Worm (Caenorhabditis elegans) whole organism, L1 larva: Measurements from ENCODE around the gene W06H8.6.

ENCODE experiments used
- ceh-63 ChIP-seq: fragments of 200-800 bp; sonication (Bioruptor generic); optimal IDR thresholded peaks from 2 replicates; lab custom pipeline; 2018; ENCODE audit warnings: mild to moderate bottlenecking, missing genetic modification characterization, missing compliant biosample characterization
- elt-2 ChIP-seq: sonication (generic microtip); optimal IDR thresholded peaks from 2 replicates; lab custom pipeline; 2016; ENCODE audit warnings: missing genetic modification characterization, mild to moderate bottlenecking, inconsistent platforms, missing compliant biosample characterization, missing genetic modification reagents
- fkh-10 ChIP-seq: sonication (generic microtip); optimal IDR thresholded peaks from 2 replicates; lab custom pipeline; 2017; ENCODE audit warnings: missing biosample characterization, missing genetic modification reagents, missing genetic modification characterization
- lir-3 ChIP-seq: sonication (generic microtip); optimal IDR thresholded peaks from 2 replicates; lab custom pipeline; 2016; ENCODE audit warnings: mild to moderate bottlenecking, missing genetic modification characterization, moderate library complexity, missing compliant biosample characterization; ENCODE audit not compliant: poor library complexity
- mep-1 ChIP-seq: fragments of 150-350 bp; optimal IDR thresholded peaks from 2 replicates; lab custom pipeline; 2014; ENCODE audit warnings: missing biosample characterization, missing genetic modification characterization
- nhr-85 ChIP-seq: sonication (generic microtip); peaks from one replicate; lab custom pipeline; 2016; ENCODE audit warnings: missing genetic modification characterization, inconsistent platforms, missing compliant biosample characterization
- pax-3 ChIP-seq: fragments of 200-800 bp; sonication (Bioruptor generic); optimal IDR thresholded peaks from 2 replicates; lab custom pipeline; 2018; ENCODE audit warnings: mild to moderate bottlenecking, missing genetic modification characterization, moderate library complexity, missing compliant biosample characterization
- pqm-1 ChIP-seq: sonication (generic microtip); optimal IDR thresholded peaks from 3 replicates; lab custom pipeline; 2017; ENCODE audit warnings: missing biosample characterization, missing genetic modification characterization
- sup-37 ChIP-seq: fragments of 200-800 bp; sonication (Bioruptor generic); optimal IDR thresholded peaks from 2 replicates; lab custom pipeline; 2018; ENCODE audit warnings: mild to moderate bottlenecking, missing genetic modification characterization, missing compliant biosample characterization
- tbx-2 ChIP-seq: sonication (generic microtip); optimal IDR thresholded peaks from 2 replicates; lab custom pipeline; 2016; ENCODE audit warnings: missing genetic modification characterization, missing compliant biosample characterization
- unc-130 ChIP-seq: fragments of 150-350 bp; optimal IDR thresholded peaks from 2 replicates; lab custom pipeline; 2017; ENCODE audit warnings: missing biosample characterization, missing genetic modification characterization, inconsistent platforms
- unc-62 ChIP-seq: fragments of 150-350 bp; optimal IDR thresholded peaks from 2 replicates; lab custom pipeline; 2014; ENCODE audit warnings: missing biosample characterization, missing genetic modification reagents, missing genetic modification characterization
- unc-98 ChIP-seq: fragments of 200-800 bp; sonication (Bioruptor generic); IDR thresholded peaks from 2 replicates; pipeline ENCODE4 v1.3.6; 2022; ENCODE audit warnings: missing genetic modification characterization, missing compliant biosample characterization

- no peak for TF ChIP-seq unc-130 (tag; lab: Kevin White, UChicago)
- peak; percentile 16 for TF ChIP-seq tbx-2 (tag; lab: Kevin White, UChicago)
- no peak for TF ChIP-seq ceh-63 (GFP tag; lab: Kevin White, UChicago)
- no peak for TF ChIP-seq lir-3 (tag; lab: Kevin White, UChicago)
- TF ChIP-seq elt-2 (tag; lab: Kevin White, UChicago) = no peak
- TF ChIP-seq unc-62 = no peak
- no peak for TF ChIP-seq fkh-10
- no peak for TF ChIP-seq nhr-85 (tag; lab: Kevin White, UChicago)
- no peak for TF ChIP-seq sup-37 (GFP tag; lab: Kevin White, UChicago)
- no peak for TF ChIP-seq unc-98 (GFP tag; lab: Robert Waterston, UW)
- TF ChIP-seq pax-3 (tag; lab: Kevin White, UChicago) = no peak
- TF ChIP-seq pqm-1 (tag; lab: Kevin White, UChicago) = no peak
- peak; percentile 80 for TF ChIP-seq mep-1
Measured at ce11 chrV:6213845-6214244, 13.0 kb downstream of the W06H8.6 start.
